Fruit fly (Drosophila melanogaster): ENCODE results near the gene ocn.
A peak's percentile ranks its signal among the peaks of the same experiment; 100 is the strongest.

dm6 chr3R:30056592-30057135 lies 19.1 kb upstream of the ocn start, which contains the start of the genes CG7950 and Rpp14a:
- TF ChIP-seq brk (GFP tag; optimal IDR thresholded peaks at IDR 0.05): no peak
- peak; percentile 52 for TF ChIP-seq dmrt93B (GFP tag; optimal IDR thresholded peaks at IDR 0.05)
- TF ChIP-seq sage (GFP tag; optimal IDR thresholded peaks at IDR 0.05): peak; percentile 62
- TF ChIP-seq psq (GFP tag; optimal IDR thresholded peaks at IDR 0.05): peak; percentile 80
- TF ChIP-seq lola (GFP tag; optimal IDR thresholded peaks at IDR 0.05): no peak
- TF ChIP-seq usp (GFP tag; optimal IDR thresholded peaks at IDR 0.05): no peak
- no peak for TF ChIP-seq Hr78 (GFP tag; optimal IDR thresholded peaks at IDR 0.05)
- peak; percentile 81 for TF ChIP-seq OdsH (GFP tag; optimal IDR thresholded peaks at IDR 0.05)
- TF ChIP-seq jim (GFP tag; optimal IDR thresholded peaks at IDR 0.05): no peak

Measured in whole organism, wandering third instar larva.